Fruit fly (Drosophila melanogaster) whole organism, embryonic: ENCODE results near the gene CG17646.

ENCODE experiments used
- CG10147 ChIP-seq: fragments of 200-800 bp; sonication (Bioruptor generic); optimal IDR thresholded peaks from 2 replicates; lab custom pipeline; 2019; ENCODE audit warnings: missing biosample characterization, mild to moderate bottlenecking, missing genetic modification characterization, moderate library complexity
- CG10543 ChIP-seq: fragments of 200-800 bp; sonication (Bioruptor generic); optimal IDR thresholded peaks from 3 replicates; lab custom pipeline; 2017; ENCODE audit warnings: missing biosample characterization, mild to moderate bottlenecking, missing genetic modification characterization, moderate library complexity
- CG10654 ChIP-seq: fragments of 200-800 bp; sonication (Bioruptor generic); optimal IDR thresholded peaks from 2 replicates; lab custom pipeline; 2016; ENCODE audit warnings: missing biosample characterization, missing genetic modification characterization
- CG14014 ChIP-seq: fragments of 200-800 bp; sonication (Bioruptor generic); IDR thresholded peaks from 2 replicates; pipeline ENCODE4 v1.3.6; 2022; ENCODE audit warnings: missing biosample characterization, missing genetic modification characterization
- CG14965 ChIP-seq: fragments of 200-800 bp; sonication (Bioruptor generic); optimal IDR thresholded peaks from 2 replicates; lab custom pipeline; 2016; ENCODE audit warnings: missing biosample characterization, missing genetic modification characterization, borderline replicate concordance
- CG15073 ChIP-seq: fragments of 200-800 bp; sonication (Bioruptor generic); optimal IDR thresholded peaks from 2 replicates; lab custom pipeline; 2016; ENCODE audit warnings: missing biosample characterization, missing genetic modification characterization
- CG1602 ChIP-seq: fragments of 200-800 bp; sonication (Bioruptor generic); optimal IDR thresholded peaks from 3 replicates; lab custom pipeline; 2016; ENCODE audit warnings: missing biosample characterization, missing genetic modification characterization
- CG16779 ChIP-seq: fragments of 200-800 bp; sonication (Bioruptor generic); IDR thresholded peaks from 2 replicates; pipeline ENCODE4 v1.3.6; 2022; ENCODE audit warnings: missing biosample characterization, missing genetic modification characterization
- CG32767 ChIP-seq: fragments of 200-800 bp; sonication (Bioruptor generic); IDR thresholded peaks from 2 replicates; pipeline ENCODE4 v1.3.6; 2022; ENCODE audit warnings: missing biosample characterization, missing genetic modification characterization
- CG3847 ChIP-seq: fragments of 200-800 bp; sonication (Bioruptor generic); IDR thresholded peaks from 2 replicates; pipeline ENCODE4 v1.3.6; 2022; ENCODE audit warnings: missing biosample characterization, missing genetic modification characterization
- CG4617 ChIP-seq: fragments of 200-800 bp; sonication (Bioruptor generic); optimal IDR thresholded peaks from 3 replicates; lab custom pipeline; 2016; ENCODE audit warnings: missing biosample characterization, missing genetic modification characterization, borderline replicate concordance
- CG6813 ChIP-seq: fragments of 200-800 bp; sonication (Bioruptor generic); optimal IDR thresholded peaks from 2 replicates; lab custom pipeline; 2017; ENCODE audit warnings: missing biosample characterization, missing genetic modification characterization, mild to moderate bottlenecking, moderate library complexity, missing genetic modification reagents
- D19A ChIP-seq: fragments of 200-800 bp; optimal IDR thresholded peaks from 3 replicates; lab custom pipeline; 2019; ENCODE audit warnings: missing biosample characterization, mild to moderate bottlenecking, missing genetic modification characterization, moderate library complexity
- D19B ChIP-seq: fragments of 200-800 bp; sonication (Bioruptor generic); optimal IDR thresholded peaks from 2 replicates; lab custom pipeline; 2017; ENCODE audit warnings: missing biosample characterization, mild to moderate bottlenecking, missing genetic modification characterization
- Dek ChIP-seq: fragments of 200-800 bp; sonication (Bioruptor generic); optimal IDR thresholded peaks from 3 replicates; lab custom pipeline; 2019; ENCODE audit warnings: missing biosample characterization, mild to moderate bottlenecking, missing genetic modification characterization, moderate library complexity
- Doc2 ChIP-seq: fragments of 200-800 bp; sonication (Bioruptor generic); IDR thresholded peaks from 2 replicates; pipeline ENCODE4 v1.3.6; 2022; ENCODE audit warnings: missing biosample characterization, missing genetic modification characterization
- Dref ChIP-seq: fragments of 200-800 bp; sonication (Bioruptor generic); IDR thresholded peaks from 2 replicates; pipeline ENCODE4 v1.3.6; 2022; ENCODE audit warnings: missing biosample characterization, missing genetic modification characterization
- Drgx ChIP-seq: fragments of 200-800 bp; sonication (Bioruptor generic); IDR thresholded peaks from 2 replicates; pipeline ENCODE4 v1.3.6; 2022; ENCODE audit warnings: missing biosample characterization, missing genetic modification characterization
- E2f1 ChIP-seq: fragments of 200-800 bp; sonication (Bioruptor generic); IDR thresholded peaks from 2 replicates; pipeline ENCODE4 v1.3.6; 2022; ENCODE audit warnings: missing biosample characterization, missing genetic modification characterization
- Fer2 ChIP-seq: fragments of 200-800 bp; sonication (Bioruptor generic); optimal IDR thresholded peaks from 2 replicates; lab custom pipeline; 2018; ENCODE audit warnings: missing biosample characterization, mild to moderate bottlenecking, missing genetic modification characterization, moderate library complexity
- Gsc ChIP-seq: fragments of 200-800 bp; sonication (Bioruptor generic); IDR thresholded peaks from 2 replicates; pipeline ENCODE4 v1.3.6; 2022; ENCODE audit warnings: missing biosample characterization, missing genetic modification characterization
- Max ChIP-seq: fragments of 200-800 bp; sonication (Bioruptor generic); optimal IDR thresholded peaks from 2 replicates; lab custom pipeline; 2016; ENCODE audit warnings: missing biosample characterization, mild to moderate bottlenecking, missing genetic modification characterization
- Mrtf ChIP-seq: fragments of 200-800 bp; sonication (Bioruptor generic); IDR thresholded peaks from 3 replicates; pipeline ENCODE4 v1.3.6; 2022; ENCODE audit warnings: missing biosample characterization, missing genetic modification characterization
- NfI ChIP-seq: fragments of 200-800 bp; sonication (Bioruptor generic); optimal IDR thresholded peaks from 3 replicates; lab custom pipeline; 2018; ENCODE audit warnings: missing biosample characterization, mild to moderate bottlenecking, missing genetic modification characterization, moderate library complexity
- Ptx1 ChIP-seq: fragments of 200-800 bp; sonication (Bioruptor generic); IDR thresholded peaks from 2 replicates; pipeline ENCODE4 v1.3.6; 2022; ENCODE audit warnings: missing biosample characterization, missing genetic modification characterization
- Taf1 ChIP-seq: fragments of 200-800 bp; sonication (Bioruptor generic); IDR thresholded peaks from 2 replicates; pipeline ENCODE4 v1.3.6; 2022; ENCODE audit warnings: missing biosample characterization, missing genetic modification characterization
- Vsx1 ChIP-seq: fragments of 200-800 bp; sonication (Bioruptor generic); optimal IDR thresholded peaks from 2 replicates; lab custom pipeline; 2017; ENCODE audit warnings: missing biosample characterization, mild to moderate bottlenecking, missing genetic modification characterization, missing genetic modification reagents
- al ChIP-seq: fragments of 200-800 bp; sonication (Bioruptor generic); IDR thresholded peaks from 2 replicates; pipeline ENCODE4 v1.3.6; 2022; ENCODE audit warnings: missing biosample characterization, missing genetic modification characterization
- az2 ChIP-seq: fragments of 200-800 bp; sonication (Bioruptor generic); optimal IDR thresholded peaks from 3 replicates; lab custom pipeline; 2016; ENCODE audit warnings: missing biosample characterization, missing genetic modification characterization
- bcd ChIP-seq: fragments of 200-800 bp; sonication (Bioruptor generic); optimal IDR thresholded peaks from 2 replicates; lab custom pipeline; 2017; ENCODE audit warnings: missing biosample characterization, mild to moderate bottlenecking, missing genetic modification characterization
- bowl ChIP-seq: fragments of 200-800 bp; sonication (Bioruptor generic); IDR thresholded peaks from 2 replicates; pipeline ENCODE4 v1.3.6; 2022; ENCODE audit warnings: missing biosample characterization, missing genetic modification characterization
- chm ChIP-seq: fragments of 200-800 bp; sonication (Bioruptor generic); IDR thresholded peaks from 2 replicates; pipeline ENCODE4 v1.3.6; 2022; ENCODE audit warnings: missing biosample characterization, missing genetic modification characterization
- cwo ChIP-seq: fragments of 200-800 bp; sonication (Bioruptor generic); optimal IDR thresholded peaks from 3 replicates; lab custom pipeline; 2017; ENCODE audit warnings: missing biosample characterization, missing genetic modification characterization, mild to moderate bottlenecking, moderate library complexity, missing genetic modification reagents
- ewg ChIP-seq: fragments of 200-800 bp; sonication (Bioruptor generic); optimal IDR thresholded peaks from 3 replicates; lab custom pipeline; 2017; ENCODE audit warnings: mild to moderate bottlenecking, missing biosample characterization, missing genetic modification reagents, missing genetic modification characterization
- fd64A ChIP-seq: fragments of 200-800 bp; sonication (Bioruptor generic); optimal IDR thresholded peaks from 3 replicates; lab custom pipeline; 2018; ENCODE audit warnings: missing biosample characterization, mild to moderate bottlenecking, missing genetic modification characterization
- gcm ChIP-seq: fragments of 200-800 bp; sonication (Bioruptor generic); optimal IDR thresholded peaks from 2 replicates; lab custom pipeline; 2019; ENCODE audit warnings: missing biosample characterization, mild to moderate bottlenecking, missing genetic modification characterization, moderate library complexity
- gro ChIP-seq: fragments of 200-800 bp; sonication (Bioruptor generic); optimal IDR thresholded peaks from 2 replicates; lab custom pipeline; 2016; ENCODE audit warnings: missing biosample characterization, missing genetic modification characterization
- h ChIP-seq: fragments of >200 bp; optimal IDR thresholded peaks from 2 replicates; lab custom pipeline; 2017
- hbn ChIP-seq: fragments of 200-800 bp; sonication (Bioruptor generic); IDR thresholded peaks from 2 replicates; pipeline ENCODE4 v1.3.6; 2022; ENCODE audit warnings: missing biosample characterization, missing genetic modification characterization; ENCODE audit not compliant: partially characterized antibody
- maf-S ChIP-seq: fragments of 200-800 bp; sonication (Bioruptor generic); optimal IDR thresholded peaks from 2 replicates; lab custom pipeline; 2016; ENCODE audit warnings: missing biosample characterization, missing genetic modification characterization
- nom ChIP-seq: fragments of 200-800 bp; sonication (Bioruptor generic); optimal IDR thresholded peaks from 2 replicates; lab custom pipeline; 2017; ENCODE audit warnings: missing biosample characterization, missing genetic modification characterization, mild to moderate bottlenecking, moderate library complexity, missing genetic modification reagents
- otp ChIP-seq: fragments of 200-800 bp; sonication (Bioruptor generic); IDR thresholded peaks from 3 replicates; pipeline ENCODE4, ENCODE4 v1.3.6; 2022; ENCODE audit warnings: missing biosample characterization, missing genetic modification characterization
- pb ChIP-seq: fragments of 200-800 bp; sonication (Bioruptor generic); optimal IDR thresholded peaks from 3 replicates; lab custom pipeline; 2016; ENCODE audit warnings: missing biosample characterization, missing genetic modification characterization
- pnt ChIP-seq: fragments of 200-800 bp; sonication (Bioruptor generic); optimal IDR thresholded peaks from 3 replicates; lab custom pipeline; 2016; ENCODE audit warnings: missing biosample characterization, missing genetic modification characterization
- stc ChIP-seq: fragments of 200-800 bp; sonication (Bioruptor generic); IDR thresholded peaks from 2 replicates; pipeline ENCODE4 v1.3.6; 2022; ENCODE audit warnings: missing biosample characterization, missing genetic modification characterization
- tll ChIP-seq, 2 experiments: fragments of 200-800 bp in 1 of 2; fragments of >200 bp in 1 of 2; sonication (Bioruptor generic) in 1 of 2; optimal IDR thresholded peaks; 2 replicates each; lab custom pipeline; 2017 to 2019; ENCODE audit warnings: missing biosample characterization in 2 of 2, missing genetic modification characterization in 2 of 2, mild to moderate bottlenecking in 1 of 2, moderate library complexity in 1 of 2
- trem ChIP-seq: fragments of 200-800 bp; optimal IDR thresholded peaks from 3 replicates; lab custom pipeline; 2019; ENCODE audit warnings: missing biosample characterization, mild to moderate bottlenecking, missing genetic modification characterization, moderate library complexity
- tx ChIP-seq: fragments of 200-800 bp; sonication (Bioruptor generic); optimal IDR thresholded peaks from 2 replicates; lab custom pipeline; 2016; ENCODE audit warnings: missing biosample characterization, missing genetic modification characterization
- wek ChIP-seq: fragments of 200-800 bp; sonication (Bioruptor generic); optimal IDR thresholded peaks from 3 replicates; lab custom pipeline; 2018; ENCODE audit warnings: missing biosample characterization, mild to moderate bottlenecking, missing genetic modification characterization, moderate library complexity
- yki ChIP-seq: fragments of >200 bp; optimal IDR thresholded peaks from 3 replicates; lab custom pipeline; 2018

CG17646 gene

DNA sequence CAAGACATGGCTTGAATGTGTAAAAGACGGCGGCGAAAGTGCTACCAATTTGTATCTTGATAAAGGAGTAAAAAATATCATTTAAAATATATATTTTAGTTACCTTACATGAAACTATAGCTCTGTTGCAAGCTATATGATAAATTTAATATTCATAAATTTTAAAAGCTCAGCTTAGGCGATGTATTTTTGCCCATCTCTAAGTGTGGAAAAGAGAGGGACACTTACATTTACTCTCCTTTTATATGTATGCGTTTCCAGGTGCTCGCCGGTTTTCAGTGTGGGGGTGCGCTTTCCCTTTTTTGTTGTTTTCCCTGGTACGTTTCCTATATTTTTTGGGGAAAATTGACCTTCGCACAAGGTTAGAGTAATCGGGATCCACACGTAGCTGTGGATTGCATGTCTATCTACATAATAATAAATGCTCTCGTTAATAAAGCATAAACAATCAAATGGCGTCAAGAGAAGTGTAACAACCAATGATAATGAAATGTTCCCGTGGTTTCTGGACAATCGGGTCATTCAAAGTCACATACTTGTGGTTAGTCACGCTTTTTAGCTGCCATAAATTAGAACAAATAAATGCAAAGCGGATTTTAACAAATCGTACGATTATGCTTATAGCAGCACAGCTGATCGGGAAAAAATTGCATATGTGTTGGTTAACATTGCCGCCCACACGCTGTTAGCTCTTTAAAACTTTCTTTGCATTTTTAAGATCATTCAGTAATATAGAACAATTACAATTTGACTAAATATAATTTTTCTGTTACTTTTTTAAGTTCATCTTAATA, 4.3 kb upstream of the CG17646 start (continued):
- TF ChIP-seq ewg (peak; percentile 100), CG16779 (GFP tag; lab: Robert Waterston, UW) (peak; percentile 92), az2 (peak; percentile 95), CG10654 (GFP tag; lab: Kevin White, UChicago) (peak; percentile 93), hbn (GFP tag; lab: Robert Waterston, UW) (peak; percentile 96), E2f1 (GFP tag; lab: Robert Waterston, UW) (peak; percentile 95), D19A (tag; lab: Kevin White, UChicago) (peak; percentile 96), bcd (GFP tag; lab: Kevin White, UChicago) (peak; percentile 96), chm (GFP tag; lab: Robert Waterston, UW) (peak; percentile 95), Max (GFP tag; lab: Kevin White, UChicago) (peak; percentile 95), nom (GFP tag; lab: Kevin White, UChicago) (peak; percentile 93), yki (lab: Kevin White, UChicago) (no peak), bowl (GFP tag; lab: Robert Waterston, UW) (peak; percentile 91), CG6813 (peak; percentile 92), CG4617 (GFP tag; lab: Kevin White, UChicago) (peak; percentile 89), Dek (peak; percentile 98), CG14965 (GFP tag; lab: Kevin White, UChicago) (no peak), Dref (no peak; the same call in 1 of the 2 replicates), h (no peak), tx (GFP tag; lab: Kevin White, UChicago) (peak; percentile 76), al (GFP tag; lab: Robert Waterston, UW) (peak; percentile 96), gro (peak; percentile 66), fd64A (GFP tag; lab: Kevin White, UChicago) (peak; percentile 75), gcm (GFP tag; lab: Kevin White, UChicago) (peak; percentile 98), Mrtf (peak; percentile 96), Vsx1 (GFP tag; lab: Kevin White, UChicago) (peak; percentile 97), stc (peak; percentile 95), CG15073 (GFP tag; lab: Kevin White, UChicago) (peak; percentile 65), CG10147 (peak; percentile 99), tll (GFP tag; optimal IDR thresholded peaks at IDR 0.05; lab: Kevin White, UChicago) (peak in 1 of 2 experiments; percentile 40), Taf1 (GFP tag; lab: Robert Waterston, UW) (peak; percentile 95), NfI (GFP tag; lab: Kevin White, UChicago) (peak; percentile 99), Fer2 (tag; lab: Kevin White, UChicago) (peak; percentile 97), maf-S (peak; percentile 73), D19B (peak; percentile 87), CG1602 (GFP tag; lab: Kevin White, UChicago) (peak; percentile 93), pnt (GFP tag; lab: Kevin White, UChicago) (peak; percentile 76), cwo (GFP tag; lab: Kevin White, UChicago) (peak; percentile 95), CG3847 (GFP tag; lab: Robert Waterston, UW) (peak; percentile 99), trem (tag; lab: Kevin White, UChicago) (peak; percentile 84), CG14014 (GFP tag; lab: Robert Waterston, UW) (peak; percentile 97), Doc2 (peak; percentile 84), Ptx1 (GFP tag; lab: Robert Waterston, UW) (peak; percentile 98), wek (GFP tag; lab: Kevin White, UChicago) (peak; percentile 87), pb (peak; percentile 60), otp (GFP tag; lab: Robert Waterston, UW) (peak; percentile 94; the same call in 2 of the 3 replicates), Gsc (GFP tag; lab: Robert Waterston, UW) (peak; percentile 80), Drgx (GFP tag; lab: Robert Waterston, UW) (peak; percentile 97), CG10543 (GFP tag; lab: Kevin White, UChicago) (peak; percentile 100), CG32767 (peak; percentile 98)
